Worm (Caenorhabditis elegans): ENCODE data around the gene Y67A10A.2.

The Y67A10A.2 gene

DNA sequence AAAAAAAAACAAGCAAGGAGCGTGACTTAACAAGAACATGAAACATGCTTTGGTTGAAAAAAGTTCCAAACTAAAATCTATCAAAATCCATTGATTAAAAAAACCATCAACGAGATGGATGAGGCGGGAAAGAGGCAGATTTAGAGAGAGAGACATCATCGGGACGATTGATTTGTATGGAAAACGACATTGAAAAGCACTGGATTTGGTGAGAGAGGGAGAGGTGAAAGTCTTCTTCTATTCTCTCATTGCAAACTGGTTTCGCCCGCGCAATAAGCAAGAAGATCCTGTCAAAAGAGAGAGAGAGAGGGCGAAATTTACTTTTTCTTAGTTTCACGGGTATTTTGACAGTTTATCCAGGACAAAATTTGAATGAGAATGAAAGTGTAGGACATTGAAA lies 47.3 kb downstream of the Y67A10A.2 start:
- TF ChIP-seq tbx-11 (GFP tag; IDR thresholded peaks at IDR 0.05) (no peak), hmg-4 (GFP tag; optimal IDR thresholded peaks at IDR 0.05) (no peak), aly-1 (tag; optimal IDR thresholded peaks at IDR 0.05) (no peak), sea-1 (GFP tag; conservative IDR thresholded peaks at IDR 0.05) (no peak), ama-1 (optimal IDR thresholded peaks at IDR 0.05) (no peak), hmbx-1 (tag; optimal IDR thresholded peaks at IDR 0.05) (no peak), ceh-36 (tag; optimal IDR thresholded peaks at IDR 0.05) (no peak), F13C5.2 (tag; optimal IDR thresholded peaks at IDR 0.05) (no peak), ets-7 (tag; optimal IDR thresholded peaks at IDR 0.05) (no peak), flt-1 (GFP tag; IDR thresholded peaks at IDR 0.05) (no peak), tra-4 (tag; optimal IDR thresholded peaks at IDR 0.05) (no peak), B0310.2 (tag; optimal IDR thresholded peaks at IDR 0.05) (no peak), tbx-37 (GFP tag; conservative IDR thresholded peaks at IDR 0.05) (no peak), hnd-1 (tag; optimal IDR thresholded peaks at IDR 0.05) (no peak), scrt-1 (GFP tag; IDR thresholded peaks at IDR 0.05) (no peak), pes-1 (GFP tag; IDR thresholded peaks at IDR 0.05) (no peak), ceh-13 (GFP tag; optimal IDR thresholded peaks at IDR 0.05) (no peak)

DNA sequence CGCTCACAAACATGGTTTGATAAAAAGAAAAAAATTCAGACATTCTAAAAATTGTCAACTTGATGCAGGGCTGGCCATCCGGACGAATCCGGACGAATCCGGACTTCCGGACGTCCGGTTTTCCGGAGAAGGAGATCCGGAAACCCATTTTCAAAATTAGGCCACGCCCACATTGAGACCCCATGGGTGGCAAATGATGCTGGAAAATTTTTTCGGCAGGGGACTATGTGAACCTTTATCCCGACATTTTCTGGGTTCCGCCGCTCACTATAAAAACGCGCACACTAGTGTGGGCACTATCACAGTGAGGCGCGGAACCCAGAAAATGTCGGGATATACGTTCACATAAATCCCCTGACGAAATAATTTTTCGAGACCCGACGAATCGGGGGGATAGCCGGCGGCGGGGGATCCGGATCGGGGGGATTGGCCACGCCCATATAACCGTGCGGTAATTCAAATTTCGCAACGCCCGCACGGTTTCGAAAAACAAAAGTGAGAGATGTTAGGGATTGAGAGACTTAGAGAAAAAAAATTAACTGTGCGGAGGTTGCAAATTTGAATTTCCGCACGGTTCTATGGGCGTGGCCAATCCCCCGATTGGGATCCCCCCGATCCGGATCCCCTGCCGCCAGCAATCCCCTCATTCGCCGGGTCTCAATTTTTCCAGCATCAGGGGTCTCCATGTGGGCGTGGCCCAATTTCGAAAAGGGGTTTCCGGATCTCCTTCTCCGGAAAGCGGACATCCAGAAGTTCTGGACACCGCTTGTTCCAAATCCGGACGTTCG lies 50.1 kb downstream of the Y67A10A.2 start:
- TF ChIP-seq tbx-11 (GFP tag; IDR thresholded peaks at IDR 0.05): no peak
- TF ChIP-seq tra-4 (tag; optimal IDR thresholded peaks at IDR 0.05): no peak
- TF ChIP-seq aly-1 (tag; optimal IDR thresholded peaks at IDR 0.05): no peak
- TF ChIP-seq ceh-36 (tag; optimal IDR thresholded peaks at IDR 0.05): no peak
- TF ChIP-seq B0310.2 (tag; optimal IDR thresholded peaks at IDR 0.05): no peak
- no peak for TF ChIP-seq ceh-13 (GFP tag; optimal IDR thresholded peaks at IDR 0.05)
- TF ChIP-seq hmbx-1 (tag; optimal IDR thresholded peaks at IDR 0.05): no peak
- no peak for TF ChIP-seq pes-1 (GFP tag; IDR thresholded peaks at IDR 0.05)
- no peak for TF ChIP-seq sea-1 (GFP tag; conservative IDR thresholded peaks at IDR 0.05)
- no peak for TF ChIP-seq ama-1 (optimal IDR thresholded peaks at IDR 0.05)

Measured in whole organism, early embryonic.